Worm (Caenorhabditis elegans) whole organism, L3 larva: ENCODE measurements around the gene dod-19.

Experiments
- hmg-11 ChIP-seq: sonication (generic microtip); optimal IDR thresholded peaks from 2 replicates; lab custom pipeline; 2016; ENCODE audit warnings: missing genetic modification characterization, missing compliant biosample characterization
- nhr-11 ChIP-seq: fragments of 150-350 bp; optimal IDR thresholded peaks from 2 replicates; lab custom pipeline; 2014; ENCODE audit warnings: missing biosample characterization, missing genetic modification characterization
- nhr-77 ChIP-seq: fragments of 150-350 bp; optimal IDR thresholded peaks from 2 replicates; lab custom pipeline; 2014; ENCODE audit warnings: missing biosample characterization, missing genetic modification characterization
- pqm-1 ChIP-seq: fragments of 150-350 bp; optimal IDR thresholded peaks from 2 replicates; lab custom pipeline; 2017; ENCODE audit warnings: missing biosample characterization, missing genetic modification characterization, inconsistent platforms
- snpc-4 ChIP-seq: fragments of 150-350 bp; optimal IDR thresholded peaks from 2 replicates; lab custom pipeline; 2014; ENCODE audit warnings: missing biosample characterization, missing genetic modification characterization

- TF ChIP-seq nhr-77: no peak
- TF ChIP-seq nhr-11: no peak
- no peak for TF ChIP-seq hmg-11 (tag; lab: Kevin White, UChicago)
- TF ChIP-seq pqm-1 (tag; lab: Kevin White, UChicago): no peak
- peak; percentile 31 for TF ChIP-seq snpc-4 (tag; lab: Kevin White, UChicago)
Observed at ce11 chrV:381227-381950, 33.2 kb downstream of the dod-19 start, which contains the start of gene ZK6.8.
